Fruit fly (Drosophila melanogaster): ENCODE results near the gene rpr.

Gene rpr

DNA sequence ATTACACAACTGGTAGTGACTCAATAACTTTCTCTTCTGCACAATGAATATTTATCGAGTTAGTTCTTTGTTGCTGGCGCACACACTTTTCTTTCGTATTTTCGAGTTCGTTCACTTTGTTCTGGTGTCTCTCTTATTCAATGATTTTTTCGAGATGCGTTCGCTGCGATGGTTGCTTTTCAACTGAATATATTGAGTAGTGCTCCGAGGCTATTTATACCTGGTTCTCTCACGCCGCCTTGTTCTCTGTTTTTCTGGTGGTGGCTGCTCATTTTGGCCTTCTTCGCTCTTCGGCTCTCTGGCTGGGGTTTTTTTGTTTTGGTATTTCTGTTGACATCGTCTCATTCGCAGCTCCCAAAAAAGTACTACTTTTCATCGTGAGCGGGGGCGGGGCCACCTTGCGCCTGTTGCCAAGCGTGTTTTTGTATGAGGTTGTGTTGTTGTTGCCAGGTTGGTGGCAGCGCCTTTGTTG lies at the start of gene rpr:
Gene rpr (minus strand): TSS at position 172 of the 472 bp plus-strand sequence.
- TF ChIP-seq bsh (GFP tag; optimal IDR thresholded peaks at IDR 0.05) (peak in 1 of 2 experiments; percentile 20), CG5245 (GFP tag; optimal IDR thresholded peaks at IDR 0.05) (no peak), hth (optimal IDR thresholded peaks at IDR 0.05) (no peak), hb (GFP tag; IDR thresholded peaks at IDR 0.05; ENCODE audit: partially characterized antibody) (no peak), Hr3 (GFP tag; optimal IDR thresholded peaks at IDR 0.05) (no peak), scrt (GFP tag; optimal IDR thresholded peaks at IDR 0.05) (peak; percentile 33), p53 (GFP tag; optimal IDR thresholded peaks at IDR 0.05) (no peak), chinmo (GFP tag; IDR thresholded peaks at IDR 0.05; ENCODE audit: partially characterized antibody) (peak; percentile 69; the same call in 1 of the 4 replicates), HHEX (GFP tag; optimal IDR thresholded peaks at IDR 0.05) (no peak), sd (tag; optimal IDR thresholded peaks at IDR 0.05) (no peak), zen (tag; optimal IDR thresholded peaks at IDR 0.05) (peak; percentile 12), Scr (GFP tag; IDR thresholded peaks at IDR 0.05; ENCODE audit: partially characterized antibody) (no peak), cg (GFP tag; optimal IDR thresholded peaks at IDR 0.05) (peak; percentile 44), luna (GFP tag; optimal IDR thresholded peaks at IDR 0.05) (no peak), Dp (GFP tag; optimal IDR thresholded peaks at IDR 0.05) (no peak), D19B (GFP tag; optimal IDR thresholded peaks at IDR 0.05) (no peak), CG17359 (tag; optimal IDR thresholded peaks at IDR 0.05) (no peak), amos (GFP tag; IDR thresholded peaks at IDR 0.05; ENCODE audit: partially characterized antibody) (peak; percentile 37), CTCF (GFP tag; optimal IDR thresholded peaks at IDR 0.05) (peak; percentile 17), lov (optimal IDR thresholded peaks at IDR 0.05) (no peak), lov (GFP tag; IDR thresholded peaks at IDR 0.05) (no peak), CG9932 (GFP tag; IDR thresholded peaks at IDR 0.05) (no peak), nerfin-2 (GFP tag; IDR thresholded peaks at IDR 0.05; ENCODE audit: partially characterized antibody) (no peak), CG2712 (tag; optimal IDR thresholded peaks at IDR 0.05) (peak; percentile 19), Ssrp (tag; optimal IDR thresholded peaks at IDR 0.05) (no peak), lilli (GFP tag; optimal IDR thresholded peaks at IDR 0.05) (no peak), CG17829 (tag; optimal IDR thresholded peaks at IDR 0.05) (peak; percentile 46), shn (GFP tag; optimal IDR thresholded peaks at IDR 0.05) (no peak), Pdp1 (GFP tag; optimal IDR thresholded peaks at IDR 0.05) (no peak), phol (tag; optimal IDR thresholded peaks at IDR 0.05) (no peak), ash1 (GFP tag; optimal IDR thresholded peaks at IDR 0.05) (no peak), prd (optimal IDR thresholded peaks at IDR 0.05) (no peak), prd (GFP tag; IDR thresholded peaks at IDR 0.05) (no peak), ewg (GFP tag; optimal IDR thresholded peaks at IDR 0.05) (no peak), exex (tag; optimal IDR thresholded peaks at IDR 0.05) (no peak), CG12942 (GFP tag; optimal IDR thresholded peaks at IDR 0.05) (no peak), Mrtf (GFP tag; IDR thresholded peaks at IDR 0.05) (no peak), CG8765 (GFP tag; IDR thresholded peaks at IDR 0.05) (no peak), CHES-1-like (GFP tag; optimal IDR thresholded peaks at IDR 0.05) (no peak), danr (GFP tag; IDR thresholded peaks at IDR 0.05) (no peak), Hr78 (GFP tag; optimal IDR thresholded peaks at IDR 0.05) (no peak), kni (GFP tag; optimal IDR thresholded peaks at IDR 0.05) (peak; percentile 81), CG10267 (tag; optimal IDR thresholded peaks at IDR 0.05) (peak; percentile 3), tup (GFP tag; optimal IDR thresholded peaks at IDR 0.05) (no peak), CG4328 (GFP tag; optimal IDR thresholded peaks at IDR 0.05) (no peak), yki (optimal IDR thresholded peaks at IDR 0.05) (peak; percentile 88), HmgZ (tag; optimal IDR thresholded peaks at IDR 0.05) (no peak), zfh1 (GFP tag; IDR thresholded peaks at IDR 0.05) (no peak), trh (GFP tag; optimal IDR thresholded peaks at IDR 0.05) (no peak), insv (GFP tag; optimal IDR thresholded peaks at IDR 0.05) (peak in 1 of 2 experiments; percentile 9), pfk (GFP tag; optimal IDR thresholded peaks at IDR 0.05) (no peak)

Data from whole organism, embryonic.